Fruit fly (Drosophila melanogaster): Measurements from ENCODE around the gene CG13999.

The CG13999 gene

dm6 chr2L:5972005-5972404, 15.7 kb upstream of the CG13999 start (continued):
- no peak for TF ChIP-seq CG13894 (tag; optimal IDR thresholded peaks at IDR 0.05)
- TF ChIP-seq CG15073 (GFP tag; optimal IDR thresholded peaks at IDR 0.05): no peak
- TF ChIP-seq Ets65A (GFP tag): no peak
- peak in 1 of 2 experiments; percentile 8 for TF ChIP-seq Pdp1 (GFP tag; optimal IDR thresholded peaks at IDR 0.05)
- TF ChIP-seq H15 (GFP tag; IDR thresholded peaks at IDR 0.05): peak; percentile 36; the same call in 1 of the 3 replicates
- no peak for TF ChIP-seq Meics (GFP tag; optimal IDR thresholded peaks at IDR 0.05)
- TF ChIP-seq CG7357 (GFP tag; IDR thresholded peaks at IDR 0.05): no peak
- no peak for TF ChIP-seq ap (GFP tag; IDR thresholded peaks at IDR 0.05)
- TF ChIP-seq CG1792 (GFP tag; optimal IDR thresholded peaks at IDR 0.05): no peak
- TF ChIP-seq gt (GFP tag; IDR thresholded peaks at IDR 0.05): no peak
- peak; percentile 53 for TF ChIP-seq grau (tag; optimal IDR thresholded peaks at IDR 0.05)
- no peak for TF ChIP-seq inv (GFP tag; IDR thresholded peaks at IDR 0.05; ENCODE audit: partially characterized antibody)
- TF ChIP-seq twi (tag; optimal IDR thresholded peaks at IDR 0.05): no peak
- TF ChIP-seq CG34376 (GFP tag; optimal IDR thresholded peaks at IDR 0.05): no peak
- no peak for TF ChIP-seq scrt (GFP tag; optimal IDR thresholded peaks at IDR 0.05)
- no peak for TF ChIP-seq CG31388 (GFP tag; optimal IDR thresholded peaks at IDR 0.05)
- TF ChIP-seq CG12391 (tag; optimal IDR thresholded peaks at IDR 0.05): peak; percentile 42
- no peak for TF ChIP-seq Bgb (GFP tag; IDR thresholded peaks at IDR 0.05; ENCODE audit: partially characterized antibody)
- no peak for TF ChIP-seq Hr39 (optimal IDR thresholded peaks at IDR 0.05)
- 0 out of 3 replicates have a peak, but pooled peaks have one; percentile 45 for TF ChIP-seq otp (GFP tag; IDR thresholded peaks at IDR 0.05)
- TF ChIP-seq pros (GFP tag; optimal IDR thresholded peaks at IDR 0.05): no peak
- peak; percentile 28; the same call in 1 of the 2 replicates for TF ChIP-seq CG9215 (GFP tag; IDR thresholded peaks at IDR 0.05)
- no peak for TF ChIP-seq CG34224 (GFP tag; IDR thresholded peaks at IDR 0.05; ENCODE audit: partially characterized antibody)
- no peak for TF ChIP-seq CG6683 (GFP tag; optimal IDR thresholded peaks at IDR 0.05)
- TF ChIP-seq CG7987 (GFP tag; optimal IDR thresholded peaks at IDR 0.05): no peak
- no peak for TF ChIP-seq CG14710 (tag; optimal IDR thresholded peaks at IDR 0.05)
- peak; percentile 47 for TF ChIP-seq NfI (GFP tag; optimal IDR thresholded peaks at IDR 0.05)
- no peak for TF ChIP-seq sr (GFP tag; IDR thresholded peaks at IDR 0.05)
- no peak for TF ChIP-seq CG2875 (GFP tag; optimal IDR thresholded peaks at IDR 0.05)
- TF ChIP-seq so (GFP tag; IDR thresholded peaks at IDR 0.05): peak; percentile 73; the same call in 2 of the 3 replicates
- TF ChIP-seq CG7963 (GFP tag; IDR thresholded peaks at IDR 0.05; ENCODE audit: partially characterized antibody): no peak
- no peak for TF ChIP-seq zen2 (GFP tag; IDR thresholded peaks at IDR 0.05; ENCODE audit: partially characterized antibody)
- TF ChIP-seq amos (GFP tag; IDR thresholded peaks at IDR 0.05; ENCODE audit: partially characterized antibody): no peak
- no peak for TF ChIP-seq zf30C (GFP tag; optimal IDR thresholded peaks at IDR 0.05)
- TF ChIP-seq unpg (GFP tag; optimal IDR thresholded peaks at IDR 0.05): peak; percentile 50
- TF ChIP-seq CG12299 (tag; optimal IDR thresholded peaks at IDR 0.05): no peak
- peak; percentile 54 for TF ChIP-seq dmrt99B (tag; optimal IDR thresholded peaks at IDR 0.05)
- peak; percentile 48 for TF ChIP-seq CG15269 (tag; optimal IDR thresholded peaks at IDR 0.05)
- no peak for TF ChIP-seq CG16813 (GFP tag; IDR thresholded peaks at IDR 0.05; ENCODE audit: partially characterized antibody)
- TF ChIP-seq Med (GFP tag): peak; percentile 91
- TF ChIP-seq CG17328 (GFP tag; IDR thresholded peaks at IDR 0.05): peak; percentile 41; the same call in 1 of the 2 replicates
- TF ChIP-seq CG8924 (tag; optimal IDR thresholded peaks at IDR 0.05): no peak
- no peak for TF ChIP-seq ac (GFP tag; optimal IDR thresholded peaks at IDR 0.05)
- TF ChIP-seq CG6765 (GFP tag; optimal IDR thresholded peaks at IDR 0.05): no peak
- no peak for TF ChIP-seq CG4328 (GFP tag; optimal IDR thresholded peaks at IDR 0.05)
- no peak for TF ChIP-seq CG12744 (GFP tag; optimal IDR thresholded peaks at IDR 0.05)
- TF ChIP-seq Optix (GFP tag; IDR thresholded peaks at IDR 0.05): no peak
- TF ChIP-seq fd3F (GFP tag; optimal IDR thresholded peaks at IDR 0.05): peak; percentile 42
- no peak for TF ChIP-seq TFAM (GFP tag; optimal IDR thresholded peaks at IDR 0.05)
- TF ChIP-seq tap (tag; optimal IDR thresholded peaks at IDR 0.05): no peak
